Worm (Caenorhabditis elegans) whole organism, young adult: ENCODE data around the gene ctsa-1.1.

Experiments
- F33H1.4 ChIP-seq: fragments of 200-800 bp; sonication (Bioruptor generic); IDR thresholded peaks from 2 replicates; pipeline ENCODE4 v1.3.6; 2022; ENCODE audit warnings: missing genetic modification reagents, missing genetic modification characterization, missing compliant biosample characterization
- Y53F4B.3 ChIP-seq: fragments of 200-800 bp; sonication (Bioruptor generic); IDR thresholded peaks from 2 replicates; pipeline ENCODE4 v1.3.6; 2022; ENCODE audit warnings: missing genetic modification reagents, missing genetic modification characterization, missing compliant biosample characterization
- nfyb-1 ChIP-seq: fragments of 200-800 bp; sonication (Bioruptor generic); IDR thresholded peaks from 2 replicates; pipeline ENCODE4 v1.3.6; 2022; ENCODE audit warnings: missing genetic modification reagents, missing genetic modification characterization, missing compliant biosample characterization
- nhr-179 ChIP-seq: sonication (generic microtip); optimal IDR thresholded peaks from 2 replicates; lab custom pipeline; 2016; ENCODE audit warnings: mild to moderate bottlenecking, missing genetic modification characterization, missing compliant biosample characterization
- pha-4 ChIP-seq: fragments of 150-350 bp; sonication (generic microtip); optimal IDR thresholded peaks from 2 replicates; lab custom pipeline; 2014; ENCODE audit warnings: missing biosample characterization, missing genetic modification reagents, missing genetic modification characterization
- ztf-25 ChIP-seq: fragments of 200-800 bp; sonication (Bioruptor generic); IDR thresholded peaks from 2 replicates; pipeline ENCODE4 v1.3.6; 2022; ENCODE audit warnings: missing genetic modification reagents, missing genetic modification characterization, missing compliant biosample characterization

- TF ChIP-seq nhr-179 (no peak), pha-4 (tag; lab: Kevin White, UChicago) (no peak), ztf-25 (GFP tag; lab: Robert Waterston, UW) (no peak), nfyb-1 (GFP tag; lab: Robert Waterston, UW) (no peak), F33H1.4 (GFP tag; lab: Robert Waterston, UW) (no peak), Y53F4B.3 (GFP tag; lab: Robert Waterston, UW) (no peak)
These were observed 18.2 kb downstream of the ctsa-1.1 start for ce11 chrII:4755654-4756053.
